Worm (Caenorhabditis elegans) whole organism, dauer: ENCODE data around the gene C17C3.24.

ENCODE experiments used
- unc-62 ChIP-seq: sonication (generic microtip); optimal IDR thresholded peaks from 2 replicates; lab custom pipeline; 2017; ENCODE audit warnings: missing biosample characterization, missing genetic modification reagents, missing genetic modification characterization

The C17C3.24 gene

DNA sequence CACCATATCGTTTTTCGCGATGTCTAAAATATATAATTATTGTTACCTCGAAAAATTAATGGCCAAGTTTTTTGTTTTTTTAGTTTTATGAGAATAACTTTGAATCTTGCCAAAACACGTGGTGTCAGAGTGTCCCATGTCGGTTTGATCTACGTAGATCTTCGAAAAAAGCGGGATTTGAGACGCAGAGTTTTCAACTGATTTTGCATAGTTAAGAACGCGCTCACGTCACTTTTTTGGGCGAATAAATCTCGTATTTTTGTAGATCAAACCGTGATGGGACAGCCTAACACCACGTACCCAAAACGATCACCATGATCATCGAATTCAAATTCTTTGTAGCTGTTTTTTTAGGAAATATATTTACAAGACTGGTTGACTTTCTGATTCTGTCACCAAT lies 44.0 kb downstream of the C17C3.24 start:
- no peak for TF ChIP-seq unc-62

DNA sequence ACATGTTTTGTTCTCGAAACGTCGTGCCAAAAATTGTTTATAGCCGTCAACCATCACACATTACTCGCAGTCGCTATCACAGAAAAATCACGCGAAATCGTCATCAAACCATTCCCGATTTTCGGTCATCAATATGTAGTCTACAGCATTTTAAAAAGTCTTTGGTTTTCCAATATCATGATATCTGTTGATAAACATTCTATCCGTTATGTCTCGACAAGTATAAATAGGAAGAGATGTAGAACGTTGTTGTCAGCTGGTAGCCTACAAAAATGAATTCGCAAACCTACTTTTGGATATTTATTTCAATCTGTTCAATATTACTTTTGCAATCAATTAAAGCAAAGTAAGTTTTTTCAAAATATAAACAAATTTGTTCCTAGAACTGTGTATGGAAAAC lies 45.2 kb downstream of the C17C3.24 start, which contains the start of gene F12A10.1:
TSS of gene F12A10.1 (plus strand) at position 166 of the 400 bp plus-strand sequence.
- TF ChIP-seq unc-62 = no peak

DNA sequence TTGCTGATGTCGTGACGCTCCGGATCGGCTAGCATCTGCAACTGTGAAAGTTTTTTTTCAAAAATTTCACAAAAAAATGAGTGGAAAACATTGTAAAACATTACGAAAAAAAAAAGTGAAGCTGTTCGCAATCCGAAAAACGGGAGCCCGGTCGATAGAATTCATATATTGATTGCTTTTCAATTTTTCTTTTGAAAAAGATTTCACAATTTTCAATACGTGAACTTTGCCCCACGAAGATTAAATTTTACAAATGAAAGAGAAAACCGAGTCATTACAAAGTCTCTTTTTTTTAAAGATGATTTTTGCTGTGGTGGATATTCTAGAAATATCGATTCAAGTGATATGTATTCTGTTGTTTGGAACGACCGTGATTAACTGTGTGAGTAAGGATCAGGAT lies 47.2 kb downstream of the C17C3.24 start, which contains the start of gene F12A10.6:
TSS of gene F12A10.6 (minus strand) at position 101 of the 400 bp plus-strand sequence.
- no peak for TF ChIP-seq unc-62
